Fruit fly (Drosophila melanogaster) Kc167 (cell line): ENCODE results near the gene inc.

Source experiments
- Myc ChIP-seq: fragments of >200 bp; optimal IDR thresholded peaks from 2 replicates; lab custom pipeline; 2017; ENCODE audit warnings: missing external identifiers
- Sin3A ChIP-seq: fragments of >200 bp; optimal IDR thresholded peaks from 2 replicates; lab custom pipeline; 2018; ENCODE audit warnings: missing external identifiers
- h ChIP-seq: fragments of >200 bp; optimal IDR thresholded peaks from 3 replicates; lab custom pipeline; 2018; ENCODE audit warnings: missing external identifiers
- insv ChIP-seq: fragments of >200 bp; optimal IDR thresholded peaks from 3 replicates; lab custom pipeline; 2018; ENCODE audit warnings: missing external identifiers
- psq ChIP-seq: fragments of >200 bp; optimal IDR thresholded peaks from 2 replicates; lab custom pipeline; 2017; ENCODE audit warnings: missing external identifiers
- ttk ChIP-seq: sonication (Bioruptor generic); optimal IDR thresholded peaks from 2 replicates; lab custom pipeline; 2017; ENCODE audit warnings: missing external identifiers

Gene inc

DNA sequence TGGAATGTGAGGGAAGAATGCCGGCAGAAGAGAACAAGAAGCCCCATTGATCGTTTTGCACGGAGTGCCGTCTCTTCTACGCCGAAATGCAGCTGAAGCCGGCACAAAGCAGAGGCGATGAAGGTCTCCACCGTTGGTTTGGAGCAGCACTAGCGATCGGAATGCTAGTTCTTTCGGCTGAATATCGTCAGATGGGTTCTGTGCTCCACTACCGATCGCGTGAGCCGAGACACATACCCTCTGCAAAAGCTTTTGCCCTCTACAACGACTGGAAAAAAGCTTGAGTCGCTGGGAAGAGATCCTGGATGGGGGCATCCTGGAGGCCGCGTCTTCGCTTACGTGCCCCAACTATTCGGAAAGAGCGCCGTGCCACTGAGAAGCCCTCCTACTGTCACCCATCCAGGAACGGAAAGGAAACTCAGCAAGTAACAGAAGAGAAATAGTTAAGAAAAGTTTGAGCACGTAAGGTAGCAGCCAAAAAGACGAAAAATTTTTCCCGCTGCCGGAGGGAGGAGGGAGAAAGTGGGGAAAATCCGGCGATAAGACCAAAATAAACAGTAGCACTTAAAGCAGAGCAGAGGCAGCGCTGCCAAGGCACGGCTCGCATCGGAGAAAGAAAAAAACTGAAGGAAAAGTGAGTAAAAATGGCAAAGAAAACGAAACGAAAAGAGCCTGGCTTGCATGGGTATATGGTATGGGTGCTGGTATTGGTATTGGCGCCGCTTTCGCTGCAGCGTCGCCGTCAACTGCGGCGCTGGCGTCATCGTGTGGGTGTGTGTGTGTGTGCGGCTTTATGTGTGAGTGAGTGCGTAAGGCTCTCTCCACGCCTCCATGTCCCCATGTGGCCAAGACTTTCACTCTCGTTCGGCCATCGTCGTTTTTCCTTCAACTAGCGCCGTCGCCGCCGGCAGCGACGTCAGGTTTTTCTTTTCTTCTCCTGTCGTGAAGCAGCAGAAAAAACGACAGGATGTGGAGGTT lies 77.1 kb downstream of the inc start:
- TF ChIP-seq ttk, result no peak
- no peak for TF ChIP-seq psq (lab: Kevin White, UChicago)
- no peak for TF ChIP-seq insv
- TF ChIP-seq Myc (lab: Kevin White, UChicago), result no peak
- no peak for TF ChIP-seq h
- no peak for TF ChIP-seq Sin3A (lab: Kevin White, UChicago)

DNA sequence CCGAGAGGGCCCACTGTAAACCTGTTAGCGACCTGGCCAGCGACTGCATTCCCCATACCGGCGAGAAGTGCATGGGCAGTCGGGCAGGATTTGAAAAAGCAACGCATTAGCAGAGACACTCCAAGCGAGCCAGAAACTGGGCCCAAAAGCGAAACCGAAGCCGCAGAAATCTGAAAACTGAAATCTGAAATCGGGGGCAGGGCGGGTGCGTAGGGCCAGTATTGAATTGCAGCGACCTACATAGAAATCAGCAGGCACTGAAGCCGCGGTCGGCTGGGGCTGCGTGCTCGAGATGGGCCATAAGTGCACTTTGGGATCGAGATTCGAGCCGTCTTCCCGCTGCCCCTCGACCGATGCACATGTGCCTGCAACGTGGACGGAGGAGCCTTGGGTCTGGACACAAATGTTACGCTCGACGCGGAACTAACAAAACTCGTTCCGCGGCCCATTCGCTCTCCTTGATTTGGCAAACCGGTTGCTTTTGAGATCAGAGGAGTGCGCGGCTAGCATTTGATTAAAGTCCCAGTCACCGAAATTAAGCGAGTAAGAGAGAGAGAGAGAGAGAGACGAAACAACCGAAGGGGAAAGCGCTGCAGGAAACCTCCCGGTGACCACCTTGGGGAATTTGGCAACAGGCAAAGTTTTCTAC lies 78.9 kb downstream of the inc start:
- TF ChIP-seq psq (lab: Kevin White, UChicago) (no peak), ttk (no peak), Sin3A (lab: Kevin White, UChicago) (no peak), insv (no peak), Myc (lab: Kevin White, UChicago) (no peak), h (no peak)

DNA sequence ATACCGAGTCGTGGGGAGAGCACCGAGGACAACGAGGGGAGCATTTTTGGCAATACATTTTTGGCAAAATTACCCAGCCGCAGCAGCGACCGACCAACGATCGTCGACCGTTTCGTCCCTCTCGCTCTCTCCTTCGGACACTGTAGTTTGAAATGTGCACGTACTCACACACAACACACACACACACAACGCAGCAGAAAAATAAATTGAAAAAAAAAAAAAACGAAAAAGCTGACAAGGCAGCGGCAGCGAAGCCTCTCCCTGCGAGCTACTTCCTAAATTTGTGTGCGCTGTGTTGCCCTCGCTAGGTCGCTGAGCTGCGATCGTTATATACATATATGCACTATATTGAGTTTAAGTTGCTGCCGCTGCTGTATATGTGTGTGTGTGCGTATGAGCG lies 82.6 kb downstream of the inc start:
- TF ChIP-seq Myc (lab: Kevin White, UChicago), result no peak
- no peak for TF ChIP-seq ttk
- no peak for TF ChIP-seq psq (lab: Kevin White, UChicago)
- TF ChIP-seq h, result no peak
- no peak for TF ChIP-seq Sin3A (lab: Kevin White, UChicago)
- no peak for TF ChIP-seq insv

DNA sequence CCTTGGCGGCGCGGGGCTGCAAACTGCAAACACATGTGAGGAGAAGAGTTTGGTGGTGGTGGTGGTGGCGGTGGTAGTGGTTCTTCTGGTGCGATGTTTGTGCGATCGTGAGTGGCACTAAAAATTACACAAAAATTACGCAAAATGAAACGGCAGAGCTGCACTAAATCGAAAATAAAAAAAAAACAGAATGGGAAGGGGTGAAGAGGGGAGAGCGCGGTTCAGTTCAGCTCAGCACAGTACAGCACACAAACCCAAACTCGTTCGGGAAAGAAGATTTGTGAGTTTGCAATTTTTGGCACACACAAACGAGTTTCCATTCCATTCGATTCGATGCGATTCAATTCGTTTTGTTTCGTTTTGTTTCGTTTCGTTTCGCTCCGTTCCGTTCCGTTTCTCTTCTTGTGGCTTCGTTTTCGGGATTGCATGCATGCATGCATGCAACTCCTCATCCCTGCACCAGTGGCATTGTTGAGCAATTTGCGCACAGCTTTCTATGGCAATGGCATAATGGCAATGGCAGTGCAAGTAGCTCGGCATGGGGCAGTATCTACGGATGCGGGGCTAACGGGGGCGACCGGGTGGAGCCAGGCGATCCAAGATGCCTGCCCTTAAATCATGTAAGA lies 83.4 kb downstream of the inc start:
- TF ChIP-seq h (no peak), Sin3A (lab: Kevin White, UChicago) (no peak), ttk (no peak), Myc (lab: Kevin White, UChicago) (no peak), psq (lab: Kevin White, UChicago) (no peak), insv (no peak)
